Fruit fly (Drosophila melanogaster) whole organism, embryonic: ENCODE data around the gene CG46304.
A peak's percentile ranks its signal among the peaks of the same experiment; 100 is the strongest.

Experiments
- Antp ChIP-seq: fragments of 200-800 bp; sonication (Bioruptor generic); optimal IDR thresholded peaks from 3 replicates; lab custom pipeline; 2016; ENCODE audit warnings: missing biosample characterization, missing genetic modification characterization
- B-H1 ChIP-seq: fragments of 200-800 bp; sonication (Bioruptor generic); IDR thresholded peaks from 3 replicates; pipeline ENCODE4 v1.3.6; 2022; ENCODE audit warnings: missing biosample characterization, missing genetic modification characterization
- CG11504 ChIP-seq: fragments of 200-800 bp; sonication (Bioruptor generic); optimal IDR thresholded peaks from 3 replicates; lab custom pipeline; 2019; ENCODE audit warnings: missing biosample characterization, mild to moderate bottlenecking, missing genetic modification characterization, moderate library complexity
- CG12071 ChIP-seq: fragments of 200-800 bp; sonication (Bioruptor generic); optimal IDR thresholded peaks from 3 replicates; lab custom pipeline; 2018; ENCODE audit warnings: missing biosample characterization, mild to moderate bottlenecking, missing genetic modification characterization
- CG12391 ChIP-seq: fragments of 200-800 bp; sonication (Bioruptor generic); optimal IDR thresholded peaks from 3 replicates; lab custom pipeline; 2018; ENCODE audit warnings: missing biosample characterization, mild to moderate bottlenecking, missing genetic modification characterization, moderate library complexity
- CG12942 ChIP-seq: fragments of 200-800 bp; sonication (Bioruptor generic); optimal IDR thresholded peaks from 3 replicates; lab custom pipeline; 2016; ENCODE audit warnings: missing biosample characterization, missing genetic modification characterization
- CG17328 ChIP-seq: fragments of 200-800 bp; sonication (Bioruptor generic); IDR thresholded peaks from 2 replicates; pipeline ENCODE4 v1.3.6; 2022; ENCODE audit warnings: missing biosample characterization, missing genetic modification characterization
- CG17361 ChIP-seq: fragments of 200-800 bp; sonication (Bioruptor generic); IDR thresholded peaks from 3 replicates; pipeline ENCODE4 v1.3.6; 2022; ENCODE audit warnings: missing biosample characterization, missing genetic modification characterization
- CG17802 ChIP-seq: fragments of 200-800 bp; sonication (Bioruptor generic); optimal IDR thresholded peaks from 2 replicates; lab custom pipeline; 2018; ENCODE audit warnings: missing biosample characterization, mild to moderate bottlenecking, missing genetic modification characterization, moderate library complexity
- CG2712 ChIP-seq: fragments of 200-800 bp; optimal IDR thresholded peaks from 3 replicates; lab custom pipeline; 2019; ENCODE audit warnings: missing biosample characterization, mild to moderate bottlenecking, missing genetic modification characterization, moderate library complexity
- CG31224 ChIP-seq: fragments of 200-800 bp; sonication (Bioruptor generic); IDR thresholded peaks from 2 replicates; pipeline ENCODE4 v1.3.6; 2022; ENCODE audit warnings: missing biosample characterization, missing genetic modification characterization
- CG32532 ChIP-seq: fragments of 200-800 bp; sonication (Bioruptor generic); IDR thresholded peaks from 2 replicates; pipeline ENCODE4 v1.3.6; 2022; ENCODE audit warnings: missing biosample characterization, missing genetic modification characterization
- CG4360 ChIP-seq: fragments of 200-800 bp; sonication (Bioruptor generic); IDR thresholded peaks from 2 replicates; pipeline ENCODE4 v1.3.6; 2022; ENCODE audit warnings: missing biosample characterization, missing genetic modification characterization
- CG4404 ChIP-seq: fragments of 200-800 bp; sonication (Bioruptor generic); IDR thresholded peaks from 2 replicates; pipeline ENCODE4 v1.3.6; 2022; ENCODE audit warnings: missing biosample characterization, missing genetic modification characterization
- CG6654 ChIP-seq: fragments of 200-800 bp; sonication (Bioruptor generic); optimal IDR thresholded peaks from 2 replicates; lab custom pipeline; 2017; ENCODE audit warnings: missing biosample characterization, mild to moderate bottlenecking, missing genetic modification characterization
- CG7357 ChIP-seq: fragments of 200-800 bp; sonication (Bioruptor generic); IDR thresholded peaks from 3 replicates; pipeline ENCODE4 v1.3.6; 2022; ENCODE audit warnings: missing biosample characterization, missing genetic modification characterization
- CG7839 ChIP-seq: fragments of 200-800 bp; sonication (Bioruptor generic); optimal IDR thresholded peaks from 3 replicates; lab custom pipeline; 2018; ENCODE audit warnings: missing biosample characterization, mild to moderate bottlenecking, missing genetic modification characterization, moderate library complexity
- CG8765 ChIP-seq: fragments of 200-800 bp; sonication (Bioruptor generic); IDR thresholded peaks from 2 replicates; pipeline ENCODE4 v1.3.6; 2022; ENCODE audit warnings: missing biosample characterization, missing genetic modification characterization
- CG9727 ChIP-seq: fragments of 200-800 bp; sonication (Bioruptor generic); optimal IDR thresholded peaks from 3 replicates; lab custom pipeline; 2017; ENCODE audit warnings: missing biosample characterization, mild to moderate bottlenecking, missing genetic modification characterization
- Chrac-16 ChIP-seq: fragments of 200-800 bp; sonication (Bioruptor generic); optimal IDR thresholded peaks from 3 replicates; lab custom pipeline; 2016; ENCODE audit warnings: missing biosample characterization, missing genetic modification characterization
- CoRest ChIP-seq: fragments of 200-800 bp; sonication (Bioruptor generic); optimal IDR thresholded peaks from 3 replicates; lab custom pipeline; 2018; ENCODE audit warnings: missing biosample characterization, mild to moderate bottlenecking, missing genetic modification characterization, moderate library complexity
- H15 ChIP-seq: fragments of 200-800 bp; sonication (Bioruptor generic); IDR thresholded peaks from 3 replicates; pipeline ENCODE4 v1.3.6; 2022; ENCODE audit warnings: missing biosample characterization, missing genetic modification characterization
- Jarid2 ChIP-seq: fragments of 200-800 bp; sonication (Bioruptor generic); optimal IDR thresholded peaks from 3 replicates; lab custom pipeline; 2017; ENCODE audit warnings: mild to moderate bottlenecking, missing biosample characterization, missing genetic modification reagents, missing genetic modification characterization
- NK7.1 ChIP-seq: fragments of 200-800 bp; sonication (Bioruptor generic); optimal IDR thresholded peaks from 3 replicates; lab custom pipeline; 2016; ENCODE audit warnings: missing biosample characterization, missing genetic modification characterization
- Pdp1 ChIP-seq, 2 experiments: fragments of 200-800 bp; sonication (Bioruptor generic); optimal IDR thresholded peaks; 3 replicates each; lab custom pipeline; 2016; ENCODE audit warnings: missing biosample characterization in 2 of 2, missing genetic modification characterization in 2 of 2, mild to moderate bottlenecking in 1 of 2, moderate library complexity in 1 of 2
- ac ChIP-seq: fragments of 200-800 bp; sonication (Bioruptor generic); optimal IDR thresholded peaks from 3 replicates; lab custom pipeline; 2017; ENCODE audit warnings: missing biosample characterization, mild to moderate bottlenecking, missing genetic modification characterization
- bsh ChIP-seq, 2 experiments: fragments of 200-800 bp; sonication (Bioruptor generic); optimal IDR thresholded peaks; 2 replicates each; lab custom pipeline; 2017 to 2018; ENCODE audit warnings: mild to moderate bottlenecking in 2 of 2, missing biosample characterization in 2 of 2, missing genetic modification characterization in 2 of 2, moderate library complexity in 1 of 2
- danr ChIP-seq: fragments of 200-800 bp; sonication (Bioruptor generic); IDR thresholded peaks from 2 replicates; pipeline ENCODE4 v1.3.6; 2022; ENCODE audit warnings: missing biosample characterization, missing genetic modification characterization
- esg ChIP-seq: fragments of 200-800 bp; sonication (Bioruptor generic); conservative IDR thresholded peaks from 2 replicates; pipeline ENCODE4 v1.3.6; 2022; ENCODE audit warnings: missing biosample characterization, missing genetic modification characterization
- eve ChIP-seq, 2 experiments: fragments of >200 bp; optimal IDR thresholded peaks; 2 replicates each; lab custom pipeline; 2017; ENCODE audit warnings: missing biosample characterization in 2 of 2, missing genetic modification characterization in 2 of 2
- gsb-n ChIP-seq: fragments of 200-800 bp; sonication (Bioruptor generic); optimal IDR thresholded peaks from 3 replicates; lab custom pipeline; 2018; ENCODE audit warnings: missing biosample characterization, mild to moderate bottlenecking, missing genetic modification characterization
- jing ChIP-seq: fragments of 200-800 bp; sonication (Bioruptor generic); optimal IDR thresholded peaks from 2 replicates; lab custom pipeline; 2018; ENCODE audit warnings: missing biosample characterization, mild to moderate bottlenecking, missing genetic modification characterization
- ken ChIP-seq: fragments of 200-800 bp; sonication (Bioruptor generic); IDR thresholded peaks from 3 replicates; pipeline ENCODE4 v1.3.6; 2022; ENCODE audit warnings: missing biosample characterization, missing genetic modification characterization
- lab ChIP-seq: fragments of 200-800 bp; sonication (Bioruptor generic); optimal IDR thresholded peaks from 3 replicates; lab custom pipeline; 2017; ENCODE audit warnings: missing biosample characterization, missing genetic modification characterization, mild to moderate bottlenecking, moderate library complexity, missing genetic modification reagents
- lilli ChIP-seq: fragments of 200-800 bp; sonication (Bioruptor generic); optimal IDR thresholded peaks from 3 replicates; lab custom pipeline; 2016; ENCODE audit warnings: missing biosample characterization, missing genetic modification characterization
- nerfin-1 ChIP-seq: fragments of 200-800 bp; sonication (Bioruptor generic); optimal IDR thresholded peaks from 3 replicates; lab custom pipeline; 2019; ENCODE audit warnings: missing biosample characterization, mild to moderate bottlenecking, missing genetic modification characterization, moderate library complexity
- org-1 ChIP-seq: fragments of 200-800 bp; sonication (Bioruptor generic); optimal IDR thresholded peaks from 2 replicates; lab custom pipeline; 2017; ENCODE audit warnings: missing biosample characterization, missing genetic modification characterization
- pnt ChIP-seq: fragments of 200-800 bp; sonication (Bioruptor generic); optimal IDR thresholded peaks from 3 replicates; lab custom pipeline; 2016; ENCODE audit warnings: missing biosample characterization, missing genetic modification characterization
- sc ChIP-seq, 3 experiments: fragments of >200 bp in 2 of 3; fragments of 200-800 bp in 1 of 3; sonication (Bioruptor generic) in 1 of 3; optimal IDR thresholded peaks; 2 replicates in 2 of 3; 3 replicates in 1 of 3; lab custom pipeline; 2017; ENCODE audit warnings: mild to moderate bottlenecking in 1 of 3, missing biosample characterization in 1 of 3, missing genetic modification characterization in 1 of 3, missing genetic modification reagents in 1 of 3
- sens ChIP-seq: fragments of 200-800 bp; sonication (Bioruptor generic); peaks from one replicate; lab custom pipeline; 2016; ENCODE audit warnings: missing biosample characterization, missing genetic modification characterization
- sim ChIP-seq: fragments of 200-800 bp; sonication (Bioruptor generic); IDR thresholded peaks from 2 replicates; pipeline ENCODE4 v1.3.6; 2022; ENCODE audit warnings: missing biosample characterization, missing genetic modification characterization
- sisA ChIP-seq: fragments of 200-800 bp; sonication (Bioruptor generic); IDR thresholded peaks from 2 replicates; pipeline ENCODE4 v1.3.6; 2022; ENCODE audit warnings: missing biosample characterization, missing genetic modification characterization
- tio ChIP-seq: fragments of 200-800 bp; sonication (Bioruptor generic); optimal IDR thresholded peaks from 2 replicates; lab custom pipeline; 2017; ENCODE audit warnings: missing biosample characterization, missing genetic modification characterization, inconsistent platforms
- unpg ChIP-seq: fragments of 200-800 bp; sonication (Bioruptor generic); optimal IDR thresholded peaks from 3 replicates; lab custom pipeline; 2018; ENCODE audit warnings: missing biosample characterization, mild to moderate bottlenecking, missing genetic modification characterization, moderate library complexity
- yki ChIP-seq: fragments of >200 bp; optimal IDR thresholded peaks from 3 replicates; lab custom pipeline; 2018
- zen ChIP-seq: fragments of 200-800 bp; sonication (Bioruptor generic); optimal IDR thresholded peaks from 3 replicates; lab custom pipeline; 2018; ENCODE audit warnings: missing biosample characterization, mild to moderate bottlenecking, missing genetic modification characterization, moderate library complexity

CG46304 gene

dm6 chr2L:18899862-18900261 is 46.2 kb upstream of the CG46304 start (continued):
- TF ChIP-seq pnt (peak; percentile 26), CG12391 (tag; lab: Kevin White, UChicago) (peak; percentile 64), CG4360 (GFP tag; lab: Robert Waterston, UW) (peak; percentile 37; the same call in 1 of the 2 replicates), gsb-n (tag; lab: Kevin White, UChicago) (peak; percentile 47), NK7.1 (no peak), H15 (GFP tag; lab: Robert Waterston, UW) (no peak; the same call in 2 of the 3 replicates), CG2712 (tag; lab: Kevin White, UChicago) (peak; percentile 84), CG8765 (0 out of 2 replicates have a peak, but pooled peaks have one; percentile 22), CG7357 (GFP tag; lab: Robert Waterston, UW) (peak; percentile 43; the same call in 1 of the 3 replicates), sisA (GFP tag; lab: Robert Waterston, UW) (peak; percentile 37), CG6654 (GFP tag; lab: Kevin White, UChicago) (peak; percentile 20), sc (optimal IDR thresholded peaks at IDR 0.05; lab: Kevin White, UChicago) (no peak), sc (GFP tag; optimal IDR thresholded peaks at IDR 0.05; lab: Kevin White, UChicago) (peak; percentile 25), yki (lab: Kevin White, UChicago) (no peak), bsh (GFP tag; optimal IDR thresholded peaks at IDR 0.05; lab: Kevin White, UChicago) (peak in 1 of 2 experiments; percentile 84), CG7839 (peak; percentile 62), sim (GFP tag; lab: Robert Waterston, UW) (no peak), B-H1 (GFP tag; lab: Robert Waterston, UW) (peak; percentile 30; the same call in 2 of the 3 replicates), tio (GFP tag; lab: Kevin White, UChicago) (peak; percentile 44), CG17802 (tag; lab: Kevin White, UChicago) (peak; percentile 24), Antp (peak; percentile 25), lilli (GFP tag; lab: Kevin White, UChicago) (peak; percentile 3), jing (GFP tag; lab: Kevin White, UChicago) (peak; percentile 24), unpg (GFP tag; lab: Kevin White, UChicago) (peak; percentile 69), ken (GFP tag; lab: Robert Waterston, UW) (0 out of 3 replicates have a peak, but pooled peaks have one; percentile 22), CoRest (tag; lab: Kevin White, UChicago) (peak; percentile 43), ac (no peak), CG9727 (GFP tag; lab: Kevin White, UChicago) (peak; percentile 13), CG17328 (peak; percentile 64; the same call in 1 of the 2 replicates), org-1 (GFP tag; lab: Kevin White, UChicago) (peak; percentile 9), CG4404 (GFP tag; lab: Robert Waterston, UW) (peak; percentile 62; the same call in 1 of the 2 replicates), CG12942 (no peak), lab (GFP tag; lab: Kevin White, UChicago) (no peak), CG32532 (peak; percentile 4; the same call in 1 of the 2 replicates), Chrac-16 (peak; percentile 58), esg (GFP tag; lab: Robert Waterston, UW) (0 out of 2 replicates have a peak, but pooled peaks have one; percentile 22), CG11504 (tag; lab: Kevin White, UChicago) (peak; percentile 60), zen (peak; percentile 44), CG12071 (no peak), CG31224 (no peak), CG17361 (peak; percentile 40), danr (GFP tag; lab: Robert Waterston, UW) (peak; percentile 50; the same call in 1 of the 2 replicates)

- TF ChIP-seq Pdp1 (GFP tag; optimal IDR thresholded peaks at IDR 0.05; lab: Kevin White, UChicago), result peak in 1 of 2 experiments; percentile 5
- TF ChIP-seq nerfin-1, result no peak
- TF ChIP-seq Jarid2, result no peak
- no peak for TF ChIP-seq eve (GFP tag; optimal IDR thresholded peaks at IDR 0.05; lab: Kevin White, UChicago)
- peak; percentile 48 for TF ChIP-seq sens (GFP tag; lab: Kevin White, UChicago)
Measured at dm6 chr2L:18900976-18901375, 45.1 kb upstream of the CG46304 start.
